Worm (Caenorhabditis elegans): ENCODE results near the gene col-142.

DNA sequence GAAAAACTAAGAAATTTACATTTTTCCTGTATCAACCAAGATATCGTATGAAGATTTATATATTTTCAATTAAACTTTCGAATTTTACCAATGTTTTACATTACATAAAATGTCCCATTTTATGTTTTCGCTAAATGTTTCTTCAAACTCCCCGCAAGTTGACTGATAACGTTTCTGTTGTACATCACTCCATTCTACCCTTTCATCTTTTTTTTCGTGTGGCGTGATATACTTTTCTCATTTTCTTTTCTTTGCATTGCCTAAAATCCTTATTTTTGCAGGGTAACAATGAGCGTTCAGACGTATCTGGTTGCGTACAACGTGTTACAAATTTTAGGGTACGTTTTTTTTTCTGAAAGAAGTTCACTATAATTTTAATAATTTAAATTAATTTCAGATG lies 8.0 kb downstream of the col-142 start, which contains the start of gene hpo-8:
- TF ChIP-seq pqm-1 (tag; optimal IDR thresholded peaks at IDR 0.05) (peak; percentile 38), nhr-28 (tag; optimal IDR thresholded peaks at IDR 0.05) (peak; percentile 56), lsy-2 (tag; optimal IDR thresholded peaks at IDR 0.05) (no peak), dpl-1 (GFP tag; optimal IDR thresholded peaks at IDR 0.05) (no peak), lin-29 (GFP tag; IDR thresholded peaks at IDR 0.05) (no peak), egl-27 (tag; optimal IDR thresholded peaks at IDR 0.05) (no peak)

Measured in whole organism, L4 larva.